Worm (Caenorhabditis elegans): ENCODE data around the gene C35D10.5.

ce11 chrIII:4870478-4870877 lies 8.3 kb downstream of the C35D10.5 start, which contains the start of gene gipc-1:
- TF ChIP-seq snpc-4 (tag; optimal IDR thresholded peaks at IDR 0.05) = no peak
- TF ChIP-seq nhr-11 (tag; optimal IDR thresholded peaks at IDR 0.05) = no peak
- no peak for TF ChIP-seq nhr-6 (tag; optimal IDR thresholded peaks at IDR 0.05)
- no peak for TF ChIP-seq ama-1 (optimal IDR thresholded peaks at IDR 0.05)
- TF ChIP-seq nhr-77 (tag; optimal IDR thresholded peaks at IDR 0.05) = no peak
- no peak for TF ChIP-seq ZK546.5 (tag; optimal IDR thresholded peaks at IDR 0.05)
- no peak for TF ChIP-seq lsy-2 (tag; optimal IDR thresholded peaks at IDR 0.05)
- TF ChIP-seq nhr-237 (tag; optimal IDR thresholded peaks at IDR 0.05) = no peak
- TF ChIP-seq zag-1 (tag; optimal IDR thresholded peaks at IDR 0.05) = no peak
- no peak for TF ChIP-seq elt-1 (tag; optimal IDR thresholded peaks at IDR 0.05)
- TF ChIP-seq blmp-1 (tag; optimal IDR thresholded peaks at IDR 0.05; ENCODE audit: insufficient read depth) = no peak
- no peak for TF ChIP-seq ztf-4 (tag; optimal IDR thresholded peaks at IDR 0.05)
- no peak for TF ChIP-seq ceh-82 (tag; optimal IDR thresholded peaks at IDR 0.05)

All from whole organism, L2 larva.